Worm (Caenorhabditis elegans): ENCODE measurements around the gene scl-17.

The scl-17 gene

DNA sequence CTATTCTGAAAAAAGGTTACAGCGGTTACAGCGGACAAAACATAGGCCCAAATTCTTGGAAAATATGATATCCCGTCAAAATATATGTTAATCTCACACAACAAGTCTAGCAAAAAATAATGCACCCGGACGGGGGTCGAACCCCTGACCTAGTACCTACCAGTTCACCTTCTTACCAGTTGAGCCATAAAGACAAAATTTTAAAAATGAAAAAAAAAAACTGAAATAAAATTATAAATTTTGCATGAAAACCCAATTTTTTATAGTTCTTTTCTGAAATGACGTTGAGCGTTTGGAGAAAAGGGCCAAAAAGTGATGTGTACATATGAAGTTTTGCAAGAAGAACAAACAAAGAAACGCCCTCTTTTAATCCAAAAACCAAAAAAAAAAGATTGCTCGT, 37.4 kb downstream of the scl-17 start:
- TF ChIP-seq ztf-11 (tag; optimal IDR thresholded peaks at IDR 0.05) (no peak), lin-32 (GFP tag; optimal IDR thresholded peaks at IDR 0.05) (no peak), sptf-1 (tag; optimal IDR thresholded peaks at IDR 0.05) (no peak), snpc-4 (tag; optimal IDR thresholded peaks at IDR 0.05) (no peak), nhr-28 (tag; optimal IDR thresholded peaks at IDR 0.05) (no peak), zip-8 (tag; optimal IDR thresholded peaks at IDR 0.05) (no peak), tbx-8 (GFP tag; optimal IDR thresholded peaks at IDR 0.05) (no peak), blmp-1 (tag; optimal IDR thresholded peaks at IDR 0.05) (no peak), hlh-1 (tag; optimal IDR thresholded peaks at IDR 0.05) (no peak), ham-2 (GFP tag; optimal IDR thresholded peaks at IDR 0.05) (no peak), unc-62 (GFP tag; optimal IDR thresholded peaks at IDR 0.05) (no peak), nhr-2 (tag; optimal IDR thresholded peaks at IDR 0.05) (no peak), lsy-2 (tag; optimal IDR thresholded peaks at IDR 0.05) (no peak), nhr-12 (tag; optimal IDR thresholded peaks at IDR 0.05) (no peak), cnd-1 (tag; optimal IDR thresholded peaks at IDR 0.05) (no peak), unc-120 (tag; optimal IDR thresholded peaks at IDR 0.05; ENCODE audit: poor library complexity, severe bottlenecking) (no peak), sem-2 (GFP tag; optimal IDR thresholded peaks at IDR 0.05) (no peak), nhr-76 (tag; optimal IDR thresholded peaks at IDR 0.05) (no peak), elt-1 (tag; optimal IDR thresholded peaks at IDR 0.05; ENCODE audit: borderline replicate concordance, insufficient read depth) (no peak)

DNA sequence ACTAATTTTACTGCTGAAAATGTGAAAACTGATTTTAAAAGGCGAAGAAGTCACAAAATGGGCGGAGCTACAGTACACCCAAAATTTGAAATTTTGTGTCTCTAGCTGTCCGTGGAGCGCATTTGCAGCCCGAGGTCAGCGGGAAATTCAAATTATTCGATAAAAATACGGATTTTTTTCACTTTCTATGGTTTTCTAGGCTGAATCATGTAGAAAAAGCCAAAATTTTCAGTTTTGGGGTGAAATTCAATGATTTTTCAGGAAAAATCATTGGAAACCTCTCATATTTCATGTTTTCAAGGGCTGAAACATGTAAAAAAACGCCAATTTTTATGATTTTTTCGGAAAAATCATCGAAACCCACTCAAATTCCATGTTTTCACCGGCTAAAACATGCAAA, 45.8 kb downstream of the scl-17 start:
- no peak for TF ChIP-seq elt-1 (tag; optimal IDR thresholded peaks at IDR 0.05; ENCODE audit: borderline replicate concordance, insufficient read depth)
- TF ChIP-seq sem-2 (GFP tag; optimal IDR thresholded peaks at IDR 0.05), result no peak
- TF ChIP-seq mep-1 (tag; optimal IDR thresholded peaks at IDR 0.05), result no peak
- no peak for TF ChIP-seq tbx-8 (GFP tag; optimal IDR thresholded peaks at IDR 0.05)
- no peak for TF ChIP-seq blmp-1 (tag; optimal IDR thresholded peaks at IDR 0.05)
- no peak for TF ChIP-seq mab-5 (tag; optimal IDR thresholded peaks at IDR 0.05)

Measured in whole organism, mixed stage, embryonic.